Fruit fly (Drosophila melanogaster): ENCODE results near the gene CG7889.

DNA sequence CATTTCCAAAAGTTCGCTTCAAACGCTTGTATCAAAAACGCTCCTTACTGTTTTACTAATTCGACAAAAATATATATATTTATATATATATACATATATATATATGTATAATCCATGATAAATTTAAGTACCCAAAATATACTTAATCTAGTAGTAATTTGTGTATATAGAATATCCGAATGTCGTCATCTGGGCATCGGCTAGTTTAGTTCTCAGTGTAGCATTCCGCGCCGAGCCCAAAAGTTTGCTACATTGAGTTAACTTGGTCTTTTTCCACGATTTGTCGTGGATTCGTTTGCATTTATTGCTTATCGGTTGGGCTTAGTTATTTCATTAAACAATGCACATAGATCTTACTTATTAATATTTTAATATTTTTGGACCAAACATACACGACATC, 37.8 kb downstream of the CG7889 start:
- TF ChIP-seq Sin3A (optimal IDR thresholded peaks at IDR 0.05) (no peak), h (optimal IDR thresholded peaks at IDR 0.05) (no peak), insv (optimal IDR thresholded peaks at IDR 0.05) (no peak), Myc (optimal IDR thresholded peaks at IDR 0.05) (no peak), psq (optimal IDR thresholded peaks at IDR 0.05) (no peak), ttk (optimal IDR thresholded peaks at IDR 0.05) (no peak)

Measured in Kc167 (cell line).